Fruit fly (Drosophila melanogaster) whole organism, embryonic: ENCODE results near the gene NetB.

Experiments used
- Adf1 ChIP-seq: fragments of 200-800 bp; sonication (Bioruptor generic); IDR thresholded peaks from 2 replicates; pipeline ENCODE4 v1.3.6; 2022; ENCODE audit warnings: missing biosample characterization, missing genetic modification characterization
- Aef1 ChIP-seq: fragments of 200-800 bp; sonication (Bioruptor generic); IDR thresholded peaks from 3 replicates; pipeline ENCODE4 v1.3.6; 2022; ENCODE audit warnings: missing biosample characterization, missing genetic modification characterization
- Atf-2 ChIP-seq: fragments of 200-800 bp; sonication (Bioruptor generic); optimal IDR thresholded peaks from 2 replicates; lab custom pipeline; 2016; ENCODE audit warnings: missing biosample characterization, missing genetic modification characterization
- Bteb2 ChIP-seq: fragments of 200-800 bp; sonication (Bioruptor generic); optimal IDR thresholded peaks from 2 replicates; lab custom pipeline; 2016; ENCODE audit warnings: missing biosample characterization, missing genetic modification characterization
- CG10267 ChIP-seq: fragments of 200-800 bp; sonication (Bioruptor generic); optimal IDR thresholded peaks from 2 replicates; lab custom pipeline; 2018; ENCODE audit warnings: missing biosample characterization, mild to moderate bottlenecking, missing genetic modification characterization, moderate library complexity
- CG13296 ChIP-seq: fragments of 200-800 bp; sonication (Bioruptor generic); optimal IDR thresholded peaks from 3 replicates; lab custom pipeline; 2018; ENCODE audit warnings: missing biosample characterization, mild to moderate bottlenecking, missing genetic modification characterization
- CG13775 ChIP-seq: fragments of 200-800 bp; sonication (Bioruptor generic); optimal IDR thresholded peaks from 3 replicates; lab custom pipeline; 2017; ENCODE audit warnings: missing biosample characterization, mild to moderate bottlenecking, missing genetic modification characterization
- CG13894 ChIP-seq: fragments of 200-800 bp; sonication (Bioruptor generic); optimal IDR thresholded peaks from 3 replicates; lab custom pipeline; 2018; ENCODE audit warnings: missing biosample characterization, mild to moderate bottlenecking, missing genetic modification characterization, moderate library complexity
- CG15269 ChIP-seq: fragments of 200-800 bp; sonication (Bioruptor generic); optimal IDR thresholded peaks from 2 replicates; lab custom pipeline; 2018; ENCODE audit warnings: missing biosample characterization, mild to moderate bottlenecking, missing genetic modification characterization, moderate library complexity
- CG16813 ChIP-seq: fragments of 200-800 bp; sonication (Bioruptor generic); IDR thresholded peaks from 3 replicates; pipeline ENCODE4 v1.3.6; 2022; ENCODE audit warnings: missing biosample characterization, missing genetic modification characterization; ENCODE audit not compliant: partially characterized antibody
- CG2120 ChIP-seq: fragments of 200-800 bp; sonication (Bioruptor generic); optimal IDR thresholded peaks from 3 replicates; lab custom pipeline; 2016; ENCODE audit warnings: missing biosample characterization, missing genetic modification characterization
- CG33213 ChIP-seq: fragments of 200-800 bp; sonication (Bioruptor generic); optimal IDR thresholded peaks from 3 replicates; lab custom pipeline; 2016; ENCODE audit warnings: missing biosample characterization, missing genetic modification characterization
- CG34224 ChIP-seq: fragments of 200-800 bp; sonication (Bioruptor generic); IDR thresholded peaks from 3 replicates; pipeline ENCODE4 v1.3.6; 2022; ENCODE audit warnings: missing biosample characterization, missing genetic modification characterization; ENCODE audit not compliant: partially characterized antibody
- CG4617 ChIP-seq: fragments of 200-800 bp; sonication (Bioruptor generic); optimal IDR thresholded peaks from 3 replicates; lab custom pipeline; 2016; ENCODE audit warnings: missing biosample characterization, missing genetic modification characterization, borderline replicate concordance
- CG4854 ChIP-seq: fragments of 200-800 bp; sonication (Bioruptor generic); optimal IDR thresholded peaks from 2 replicates; lab custom pipeline; 2016; ENCODE audit warnings: missing biosample characterization, missing genetic modification characterization, inconsistent platforms
- CG6175 ChIP-seq: fragments of 200-800 bp; sonication (Bioruptor generic); IDR thresholded peaks from 3 replicates; pipeline ENCODE4 v1.3.6; 2022; ENCODE audit warnings: missing biosample characterization, missing genetic modification characterization
- CG8765 ChIP-seq: fragments of 200-800 bp; sonication (Bioruptor generic); IDR thresholded peaks from 2 replicates; pipeline ENCODE4 v1.3.6; 2022; ENCODE audit warnings: missing biosample characterization, missing genetic modification characterization
- CG9215 ChIP-seq: fragments of 200-800 bp; sonication (Bioruptor generic); IDR thresholded peaks from 2 replicates; pipeline ENCODE4 v1.3.6; 2022; ENCODE audit warnings: missing biosample characterization, missing genetic modification characterization
- CG9932 ChIP-seq: fragments of 200-800 bp; sonication (Bioruptor generic); IDR thresholded peaks from 2 replicates; pipeline ENCODE4 v1.3.6; 2022; ENCODE audit warnings: missing biosample characterization, missing genetic modification characterization
- CHES-1-like ChIP-seq: fragments of 200-800 bp; sonication (Bioruptor generic); optimal IDR thresholded peaks from 2 replicates; lab custom pipeline; 2016; ENCODE audit warnings: missing biosample characterization, missing genetic modification characterization
- Doc2 ChIP-seq: fragments of 200-800 bp; sonication (Bioruptor generic); IDR thresholded peaks from 2 replicates; pipeline ENCODE4 v1.3.6; 2022; ENCODE audit warnings: missing biosample characterization, missing genetic modification characterization
- E2f2 ChIP-seq: fragments of 200-800 bp; sonication (Bioruptor generic); IDR thresholded peaks from 2 replicates; pipeline ENCODE4 v1.3.6; 2022; ENCODE audit warnings: missing biosample characterization, missing genetic modification characterization
- Gsc ChIP-seq: fragments of 200-800 bp; sonication (Bioruptor generic); IDR thresholded peaks from 2 replicates; pipeline ENCODE4 v1.3.6; 2022; ENCODE audit warnings: missing biosample characterization, missing genetic modification characterization
- Hr51 ChIP-seq, 2 experiments: fragments of 200-800 bp; sonication (Bioruptor generic); optimal IDR thresholded peaks; 2 replicates in 1 of 2; 3 replicates in 1 of 2; lab custom pipeline; 2016 to 2018; ENCODE audit warnings: missing biosample characterization in 2 of 2, missing genetic modification characterization in 2 of 2, mild to moderate bottlenecking in 1 of 2, moderate library complexity in 1 of 2
- Meics ChIP-seq: fragments of 200-800 bp; sonication (Bioruptor generic); optimal IDR thresholded peaks from 2 replicates; lab custom pipeline; 2017; ENCODE audit warnings: missing biosample characterization, mild to moderate bottlenecking, missing genetic modification characterization
- Mes4 ChIP-seq: fragments of 200-800 bp; sonication (Bioruptor generic); optimal IDR thresholded peaks from 2 replicates; lab custom pipeline; 2016; ENCODE audit warnings: missing biosample characterization, missing genetic modification characterization
- NC2α ChIP-seq: fragments of 200-800 bp; sonication (Bioruptor generic); optimal IDR thresholded peaks from 2 replicates; lab custom pipeline; 2016; ENCODE audit warnings: missing biosample characterization, missing genetic modification characterization
- Nf-YB ChIP-seq: fragments of 200-800 bp; sonication (Bioruptor generic); optimal IDR thresholded peaks from 3 replicates; lab custom pipeline; 2019; ENCODE audit warnings: missing biosample characterization, mild to moderate bottlenecking, missing genetic modification characterization, moderate library complexity
- Optix ChIP-seq: fragments of 200-800 bp; sonication (Bioruptor generic); IDR thresholded peaks from 3 replicates; pipeline ENCODE4 v1.3.6; 2022; ENCODE audit warnings: missing biosample characterization, missing genetic modification characterization
- Xbp1 ChIP-seq: fragments of 200-800 bp; sonication (Bioruptor generic); optimal IDR thresholded peaks from 3 replicates; lab custom pipeline; 2016; ENCODE audit warnings: missing biosample characterization, mild to moderate bottlenecking, missing genetic modification characterization
- bsh ChIP-seq, 2 experiments: fragments of 200-800 bp; sonication (Bioruptor generic); optimal IDR thresholded peaks; 2 replicates each; lab custom pipeline; 2017 to 2018; ENCODE audit warnings: mild to moderate bottlenecking in 2 of 2, missing biosample characterization in 2 of 2, missing genetic modification characterization in 2 of 2, moderate library complexity in 1 of 2
- cad ChIP-seq: fragments of >200 bp; optimal IDR thresholded peaks from 2 replicates; lab custom pipeline; 2017; ENCODE audit warnings: missing biosample characterization, missing genetic modification characterization
- cas ChIP-seq: fragments of 200-800 bp; sonication (Bioruptor generic); IDR thresholded peaks from 2 replicates; pipeline ENCODE4 v1.3.6; 2022; ENCODE audit warnings: missing biosample characterization, missing genetic modification characterization
- cato ChIP-seq: fragments of 200-800 bp; sonication (Bioruptor generic); optimal IDR thresholded peaks from 2 replicates; lab custom pipeline; 2016; ENCODE audit warnings: missing biosample characterization, missing genetic modification characterization, borderline replicate concordance
- chif ChIP-seq, 2 experiments: fragments of 200-800 bp; sonication (Bioruptor generic); optimal IDR thresholded peaks; 3 replicates each; lab custom pipeline; 2016; ENCODE audit warnings: missing biosample characterization in 2 of 2, missing genetic modification characterization in 2 of 2
- chinmo ChIP-seq: fragments of 200-800 bp; sonication (Bioruptor generic); IDR thresholded peaks from 4 replicates; pipeline ENCODE4 v1.3.6; 2022; ENCODE audit warnings: missing biosample characterization, missing genetic modification characterization; ENCODE audit not compliant: partially characterized antibody
- chn ChIP-seq: fragments of 200-800 bp; sonication (Bioruptor generic); optimal IDR thresholded peaks from 2 replicates; lab custom pipeline; 2016; ENCODE audit warnings: missing biosample characterization, missing genetic modification characterization
- cwo ChIP-seq: fragments of 200-800 bp; sonication (Bioruptor generic); optimal IDR thresholded peaks from 3 replicates; lab custom pipeline; 2017; ENCODE audit warnings: missing biosample characterization, missing genetic modification characterization, mild to moderate bottlenecking, moderate library complexity, missing genetic modification reagents
- emc ChIP-seq: fragments of 200-800 bp; sonication (Bioruptor generic); optimal IDR thresholded peaks from 2 replicates; lab custom pipeline; 2016; ENCODE audit warnings: missing biosample characterization, missing genetic modification characterization
- gce ChIP-seq: fragments of 200-800 bp; sonication (Bioruptor generic); IDR thresholded peaks from 3 replicates; pipeline ENCODE4 v1.3.6; 2022; ENCODE audit warnings: missing biosample characterization, missing genetic modification characterization
- grn ChIP-seq: fragments of 200-800 bp; sonication (Bioruptor generic); optimal IDR thresholded peaks from 3 replicates; lab custom pipeline; 2017; ENCODE audit warnings: missing biosample characterization, missing genetic modification characterization
- her ChIP-seq: fragments of 200-800 bp; sonication (Bioruptor generic); optimal IDR thresholded peaks from 2 replicates; lab custom pipeline; 2016; ENCODE audit warnings: missing biosample characterization, missing genetic modification characterization
- hkb ChIP-seq, 2 experiments: fragments of 200-800 bp in 1 of 2; fragments of >200 bp in 1 of 2; sonication (Bioruptor generic) in 1 of 2; IDR thresholded peaks in 1 of 2; optimal IDR thresholded peaks in 1 of 2; 2 replicates each; pipeline versions ENCODE4 v1.3.6 to Lab custom; 2017 to 2022; ENCODE audit warnings: missing biosample characterization in 1 of 2, missing genetic modification characterization in 1 of 2
- otp ChIP-seq: fragments of 200-800 bp; sonication (Bioruptor generic); IDR thresholded peaks from 3 replicates; pipeline ENCODE4, ENCODE4 v1.3.6; 2022; ENCODE audit warnings: missing biosample characterization, missing genetic modification characterization
- rib ChIP-seq: fragments of 200-800 bp; sonication (Bioruptor generic); IDR thresholded peaks from 2 replicates; pipeline ENCODE4 v1.3.6; 2022; ENCODE audit warnings: missing biosample characterization, missing genetic modification characterization
- sd ChIP-seq: fragments of 200-800 bp; sonication (Bioruptor generic); optimal IDR thresholded peaks from 3 replicates; lab custom pipeline; 2018; ENCODE audit warnings: missing biosample characterization, mild to moderate bottlenecking, missing genetic modification characterization, moderate library complexity
- sna ChIP-seq: fragments of 200-800 bp; sonication (Bioruptor generic); IDR thresholded peaks from 2 replicates; pipeline ENCODE4 v1.3.6; 2022; ENCODE audit warnings: missing biosample characterization, missing genetic modification characterization; ENCODE audit not compliant: partially characterized antibody
- ssp ChIP-seq: fragments of 200-800 bp; sonication (Bioruptor generic); IDR thresholded peaks from 2 replicates; pipeline ENCODE4 v1.3.6; 2022; ENCODE audit warnings: missing biosample characterization, missing genetic modification characterization
- stwl ChIP-seq: fragments of 200-800 bp; sonication (Bioruptor generic); optimal IDR thresholded peaks from 3 replicates; lab custom pipeline; 2018; ENCODE audit warnings: missing biosample characterization, mild to moderate bottlenecking, missing genetic modification characterization, moderate library complexity
- ttk ChIP-seq: fragments of 200-800 bp; sonication (Bioruptor generic); IDR thresholded peaks from 2 replicates; pipeline ENCODE4 v2.1.2; 2022; ENCODE audit warnings: missing biosample characterization, missing genetic modification characterization
- z ChIP-seq: fragments of 200-800 bp; sonication (Bioruptor generic); IDR thresholded peaks from 3 replicates; pipeline ENCODE4 v1.3.6; 2022; ENCODE audit warnings: missing biosample characterization, missing genetic modification characterization

Gene NetB

DNA sequence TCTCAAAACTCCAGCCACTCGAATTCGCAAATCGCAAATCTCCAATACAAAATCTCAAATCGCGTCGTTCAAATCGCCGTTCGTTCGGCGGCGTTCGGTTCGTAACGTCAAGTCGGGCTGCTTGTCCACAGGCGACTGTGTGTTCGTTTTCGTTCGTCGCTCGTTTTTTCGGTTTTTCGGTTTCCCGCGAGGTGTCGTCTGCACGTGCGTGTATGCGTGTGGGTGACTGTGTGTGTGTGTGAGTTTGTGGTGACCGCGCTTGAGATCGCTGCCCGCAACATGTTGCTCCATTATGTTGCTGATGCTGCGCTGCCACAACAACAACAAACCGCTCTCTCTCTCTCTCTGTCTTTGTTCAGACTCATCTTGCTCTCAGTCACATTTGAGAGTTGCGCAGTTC is 95.5 kb downstream of the NetB start, which contains the start of gene NetA (continued):
- TF ChIP-seq Optix (GFP tag; lab: Robert Waterston, UW) (no peak), CG13775 (GFP tag; lab: Kevin White, UChicago) (no peak), CG9932 (GFP tag; lab: Robert Waterston, UW) (no peak), bsh (GFP tag; optimal IDR thresholded peaks at IDR 0.05; lab: Kevin White, UChicago) (no peak), Xbp1 (GFP tag; lab: Kevin White, UChicago) (no peak), CG4854 (GFP tag; lab: Kevin White, UChicago) (no peak), Nf-YB (GFP tag; lab: Kevin White, UChicago) (no peak), Meics (GFP tag; lab: Kevin White, UChicago) (no peak), CG6175 (GFP tag; lab: Robert Waterston, UW) (no peak), rib (peak; percentile 81), Mes4 (no peak), chif (GFP tag; optimal IDR thresholded peaks at IDR 0.05; lab: Kevin White, UChicago) (no peak), Atf-2 (no peak), CG33213 (GFP tag; lab: Kevin White, UChicago) (no peak), CG13296 (GFP tag; lab: Kevin White, UChicago) (no peak), stwl (tag; lab: Kevin White, UChicago) (peak; percentile 3), Hr51 (GFP tag; optimal IDR thresholded peaks at IDR 0.05; lab: Kevin White, UChicago) (no peak), emc (no peak), CG9215 (GFP tag; lab: Robert Waterston, UW) (no peak), CG4617 (GFP tag; lab: Kevin White, UChicago) (no peak), ssp (GFP tag; lab: Robert Waterston, UW) (no peak), chinmo (GFP tag; lab: Robert Waterston, UW) (peak; percentile 89; the same call in 3 of the 4 replicates), CG8765 (GFP tag; lab: Robert Waterston, UW) (no peak), chn (no peak), CG15269 (peak; percentile 43), CG16813 (GFP tag; lab: Robert Waterston, UW) (no peak), cas (no peak), ttk (GFP tag; lab: Robert Waterston, UW) (no peak), CG13894 (tag; lab: Kevin White, UChicago) (peak; percentile 11), otp (no peak), E2f2 (GFP tag; lab: Robert Waterston, UW) (0 out of 2 replicates have a peak, but pooled peaks have one; percentile 26), NC2α (no peak), z (no peak), cad (GFP tag; lab: Kevin White, UChicago) (no peak), Adf1 (peak; percentile 37; the same call in 1 of the 2 replicates), CG10267 (no peak), sna (peak; percentile 27; the same call in 1 of the 2 replicates), Bteb2 (GFP tag; lab: Kevin White, UChicago) (no peak), CG34224 (GFP tag; lab: Robert Waterston, UW) (peak; percentile 52; the same call in 1 of the 3 replicates), cato (GFP tag; lab: Kevin White, UChicago) (no peak), her (GFP tag; lab: Kevin White, UChicago) (no peak), gce (GFP tag; lab: Robert Waterston, UW) (0 out of 3 replicates have a peak, but pooled peaks have one; percentile 5), Gsc (GFP tag; lab: Robert Waterston, UW) (no peak), sd (tag; lab: Kevin White, UChicago) (no peak), CHES-1-like (no peak), Aef1 (GFP tag; lab: Robert Waterston, UW) (no peak), Doc2 (GFP tag; lab: Robert Waterston, UW) (no peak), grn (peak; percentile 55), cwo (GFP tag; lab: Kevin White, UChicago) (peak; percentile 62), CG2120 (GFP tag; lab: Kevin White, UChicago) (no peak), hkb (optimal IDR thresholded peaks at IDR 0.05; lab: Kevin White, UChicago) (no peak), hkb (GFP tag; IDR thresholded peaks at IDR 0.05; lab: Robert Waterston, UW) (0 out of 2 replicates have a peak, but pooled peaks have one; percentile 23)
